Worm (Caenorhabditis elegans): Measurements from ENCODE around the gene col-86.

Gene col-86

ce11 chrII:13096345-13096744 is 1.7 kb downstream of the col-86 start:
- 0 out of 2 replicates have a peak, but pooled peaks have one; percentile 27 for TF ChIP-seq egl-43 (GFP tag; IDR thresholded peaks at IDR 0.05)
- no peak for TF ChIP-seq lin-38 (GFP tag; IDR thresholded peaks at IDR 0.05)
- TF ChIP-seq set-16 (GFP tag; IDR thresholded peaks at IDR 0.05): peak; percentile 88
- TF ChIP-seq R02D3.7 (tag; optimal IDR thresholded peaks at IDR 0.05): no peak
- TF ChIP-seq daf-16 (GFP tag; optimal IDR thresholded peaks at IDR 0.05): no peak
- TF ChIP-seq daf-16 (tag; optimal IDR thresholded peaks at IDR 0.05): no peak
- TF ChIP-seq nhr-48 (tag; optimal IDR thresholded peaks at IDR 0.05): no peak
- no peak for TF ChIP-seq pqm-1 (tag; optimal IDR thresholded peaks at IDR 0.05)
- TF ChIP-seq spr-1 (tag; optimal IDR thresholded peaks at IDR 0.05): no peak
- no peak for TF ChIP-seq dpl-1 (GFP tag; optimal IDR thresholded peaks at IDR 0.05)
- TF ChIP-seq mdl-1 (tag; optimal IDR thresholded peaks at IDR 0.05): no peak
- TF ChIP-seq egl-27 (tag; optimal IDR thresholded peaks at IDR 0.05): no peak
- no peak for TF ChIP-seq Y105C5A.15 (GFP tag; IDR thresholded peaks at IDR 0.05)
- TF ChIP-seq zfp-2 (tag; optimal IDR thresholded peaks at IDR 0.05): no peak
- TF ChIP-seq ZK337.2 (GFP tag; IDR thresholded peaks at IDR 0.05): no peak
- TF ChIP-seq mxl-2 (GFP tag; conservative IDR thresholded peaks at IDR 0.05): no peak
- TF ChIP-seq mes-2 (tag; optimal IDR thresholded peaks at IDR 0.05; ENCODE audit: poor library complexity, severe bottlenecking): no peak

- TF ChIP-seq unc-62 (GFP tag; optimal IDR thresholded peaks at IDR 0.05 in 1 of 2): peak in 1 of 2 experiments; percentile 4
- TF ChIP-seq unc-62 (tag; optimal IDR thresholded peaks at IDR 0.05): no peak
- TF ChIP-seq tra-1 (GFP tag; IDR thresholded peaks at IDR 0.05): no peak
Observed at ce11 chrII:13091857-13092256, 6.2 kb downstream of the col-86 start.

DNA sequence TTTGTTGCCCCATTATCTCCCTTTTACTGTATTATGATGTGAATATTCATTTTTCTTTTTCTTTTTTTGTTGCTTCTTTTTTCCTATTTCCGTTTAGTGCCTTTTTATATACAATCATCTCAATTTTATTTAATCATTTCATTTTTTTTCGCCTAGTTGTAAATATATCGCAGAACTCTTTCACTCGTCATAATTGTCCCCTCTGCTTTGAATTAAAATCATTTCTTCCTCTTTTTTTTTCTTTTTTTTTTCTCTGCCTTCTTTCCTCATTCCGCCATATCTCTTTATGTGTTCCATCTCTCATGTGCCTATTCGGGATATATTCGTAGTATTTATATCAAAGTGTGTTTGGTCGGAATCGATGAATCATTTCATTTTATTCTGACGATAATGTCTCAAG is 7.0 kb downstream of the col-86 start, which contains the start of gene Y81G3A.4:
TSS of gene Y81G3A.4 (plus strand) at position 301 of the 400 bp plus-strand sequence.
- TF ChIP-seq lim-7 (GFP tag; IDR thresholded peaks at IDR 0.05) (no peak), aha-1 (tag) (peak; percentile 21), nhr-28 (tag; optimal IDR thresholded peaks at IDR 0.05) (peak; percentile 13), Y5F2A.4 (GFP tag; optimal IDR thresholded peaks at IDR 0.05) (no peak)

- TF ChIP-seq T26A8.4 (GFP tag; IDR thresholded peaks at IDR 0.05) (no peak), unc-62 (GFP tag; optimal IDR thresholded peaks at IDR 0.05 in 1 of 2) (peak in 1 of 2 experiments; percentile 80), unc-62 (tag; optimal IDR thresholded peaks at IDR 0.05) (no peak), ceh-82 (tag; optimal IDR thresholded peaks at IDR 0.05) (no peak), nhr-6 (tag; optimal IDR thresholded peaks at IDR 0.05) (no peak), aha-1 (tag) (peak; percentile 92), nhr-237 (tag; optimal IDR thresholded peaks at IDR 0.05) (no peak), daf-8 (GFP tag; IDR thresholded peaks at IDR 0.05) (no peak), ama-1 (optimal IDR thresholded peaks at IDR 0.05) (no peak), daf-16 (GFP tag; optimal IDR thresholded peaks at IDR 0.05) (no peak), daf-16 (tag; optimal IDR thresholded peaks at IDR 0.05) (no peak), F37D6.2 (tag; optimal IDR thresholded peaks at IDR 0.05) (no peak)
Observed at ce11 chrII:13085951-13086350, 12.1 kb downstream of the col-86 start.

ce11 chrII:13083752-13084214 is 14.3 kb downstream of the col-86 start, which contains the start of the genes Y81G3A.1 and gcn-2:
Gene Y81G3A.1 (minus strand): TSS chrII:13083926.
Gene gcn-2 (plus strand): TSS chrII:13084164.
- TF ChIP-seq ctbp-1 (GFP tag; IDR thresholded peaks at IDR 0.05) (no peak), hif-1 (tag; optimal IDR thresholded peaks at IDR 0.05) (no peak), lin-38 (GFP tag; IDR thresholded peaks at IDR 0.05) (peak; percentile 58), lin-1 (GFP tag; IDR thresholded peaks at IDR 0.05) (no peak), mes-2 (tag; optimal IDR thresholded peaks at IDR 0.05; ENCODE audit: poor library complexity, severe bottlenecking) (peak; percentile 82), rbr-2 (tag; optimal IDR thresholded peaks at IDR 0.05) (no peak), madf-9 (GFP tag; conservative IDR thresholded peaks at IDR 0.05) (no peak), lin-15B (tag; optimal IDR thresholded peaks at IDR 0.05) (no peak), lsy-2 (tag; optimal IDR thresholded peaks at IDR 0.05) (no peak), gei-8 (GFP tag; optimal IDR thresholded peaks at IDR 0.05) (no peak), nhr-25 (tag; optimal IDR thresholded peaks at IDR 0.05; ENCODE audit: borderline replicate concordance, insufficient read depth) (no peak), nhr-6 (tag; optimal IDR thresholded peaks at IDR 0.05) (peak; percentile 2), hlh-30 (tag; optimal IDR thresholded peaks at IDR 0.05; ENCODE audit: insufficient read depth) (no peak), nhr-42 (GFP tag; IDR thresholded peaks at IDR 0.05) (no peak), pha-4 (GFP tag; IDR thresholded peaks at IDR 0.05) (no peak), pha-4 (tag; optimal IDR thresholded peaks at IDR 0.05) (no peak), nhr-41 (GFP tag; IDR thresholded peaks at IDR 0.05) (no peak), lim-7 (GFP tag; IDR thresholded peaks at IDR 0.05) (no peak), dpl-1 (GFP tag; optimal IDR thresholded peaks at IDR 0.05) (peak; percentile 96)

Data from whole organism, L4 larva.